Worm (Caenorhabditis elegans): ENCODE data around the gene fbxa-71.

DNA sequence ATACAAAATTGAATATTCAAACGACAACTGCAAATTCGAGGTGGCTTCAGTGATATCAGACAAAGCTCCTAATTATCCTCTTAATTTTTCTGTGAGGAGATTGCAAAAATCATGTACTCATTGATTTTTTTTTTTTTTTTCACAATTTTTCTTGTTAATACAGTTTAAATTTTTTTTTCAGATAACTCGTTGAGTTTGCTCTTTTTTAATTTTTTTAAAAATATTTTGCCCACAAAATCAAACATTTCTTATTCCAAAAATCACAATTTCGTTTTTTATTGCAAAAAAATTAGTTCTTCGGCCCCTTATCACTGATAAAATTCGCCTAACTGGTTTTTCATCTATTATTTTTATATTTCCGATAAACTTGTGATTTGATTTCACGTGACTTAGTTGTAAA, 21.2 kb downstream of the fbxa-71 start, which contains the start of gene Y54F10BM.21:
- TF ChIP-seq ama-1 (optimal IDR thresholded peaks at IDR 0.05): no peak
- no peak for TF ChIP-seq ZK546.5 (tag; optimal IDR thresholded peaks at IDR 0.05)
- no peak for TF ChIP-seq egl-27 (tag; optimal IDR thresholded peaks at IDR 0.05)

Measured in whole organism, L4 larva.